Worm (Caenorhabditis elegans): ENCODE results near the gene chil-19.
A peak's percentile ranks its signal among the peaks of the same experiment; 100 is the strongest.

The chil-19 gene

ce11 chrII:9454304-9454703 is at the start of gene chil-19:
chil-19 (minus strand) TSS chrII:9454404.
- TF ChIP-seq nhr-10 (tag; optimal IDR thresholded peaks at IDR 0.05) (no peak), zag-1 (tag; optimal IDR thresholded peaks at IDR 0.05) (no peak), ceh-16 (tag; optimal IDR thresholded peaks at IDR 0.05) (no peak)

- TF ChIP-seq nhr-11 (tag; optimal IDR thresholded peaks at IDR 0.05), result no peak
- no peak for TF ChIP-seq nhr-129 (tag; optimal IDR thresholded peaks at IDR 0.05)
- peak; percentile 72 for TF ChIP-seq F13H6.1 (tag; optimal IDR thresholded peaks at IDR 0.05)
- TF ChIP-seq sma-3 (GFP tag; optimal IDR thresholded peaks at IDR 0.05), result peak; percentile 8
- peak; percentile 78 for TF ChIP-seq sma-9 (GFP tag; optimal IDR thresholded peaks at IDR 0.05)
- no peak for TF ChIP-seq sma-9 (tag; optimal IDR thresholded peaks at IDR 0.05)
- peak; percentile 63 for TF ChIP-seq crh-2 (tag; optimal IDR thresholded peaks at IDR 0.05)
- peak; percentile 46 for TF ChIP-seq gmeb-1 (tag; optimal IDR thresholded peaks at IDR 0.05)
Measured at ce11 chrII:9501955-9502354, 47.8 kb upstream of the chil-19 start.

DNA sequence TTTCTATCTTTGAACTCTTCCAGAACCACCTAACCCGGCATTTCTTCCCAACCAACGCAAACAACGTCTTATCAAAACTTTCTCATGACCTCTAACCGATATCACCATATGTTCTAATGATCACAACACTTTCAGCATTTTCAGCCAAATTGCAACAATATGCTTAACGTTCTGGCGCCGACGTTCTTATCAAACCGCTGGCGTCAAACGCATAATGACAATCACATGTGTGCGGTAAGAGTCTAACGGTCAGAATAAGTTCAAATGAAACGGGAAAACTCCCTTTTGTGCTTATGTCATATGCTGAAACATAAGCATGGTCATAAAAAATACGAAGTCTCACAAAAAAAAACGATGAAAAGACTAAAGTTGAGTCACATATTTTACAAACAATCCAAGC is 46.7 kb upstream of the chil-19 start:
- TF ChIP-seq nhr-129 (tag; optimal IDR thresholded peaks at IDR 0.05), result peak; percentile 7
- TF ChIP-seq gmeb-1 (tag; optimal IDR thresholded peaks at IDR 0.05), result peak; percentile 46
- peak; percentile 78 for TF ChIP-seq F13H6.1 (tag; optimal IDR thresholded peaks at IDR 0.05)
- TF ChIP-seq nhr-23 (tag; optimal IDR thresholded peaks at IDR 0.05), result no peak
- peak; percentile 66 for TF ChIP-seq crh-2 (tag; optimal IDR thresholded peaks at IDR 0.05)
- no peak for TF ChIP-seq nhr-25 (tag; optimal IDR thresholded peaks at IDR 0.05)
- peak; percentile 78 for TF ChIP-seq fos-1 (tag; optimal IDR thresholded peaks at IDR 0.05)
- TF ChIP-seq mdl-1 (tag; optimal IDR thresholded peaks at IDR 0.05), result peak in 1 of 2 experiments; percentile 63
- peak; percentile 49 for TF ChIP-seq sma-3 (GFP tag; optimal IDR thresholded peaks at IDR 0.05)
- peak; percentile 92 for TF ChIP-seq sma-9 (GFP tag; optimal IDR thresholded peaks at IDR 0.05)
- TF ChIP-seq sma-9 (tag; optimal IDR thresholded peaks at IDR 0.05), result no peak

- TF ChIP-seq fos-1 (tag; optimal IDR thresholded peaks at IDR 0.05), result peak; percentile 38
- no peak for TF ChIP-seq nhr-129 (tag; optimal IDR thresholded peaks at IDR 0.05)
- TF ChIP-seq nhr-10 (tag; optimal IDR thresholded peaks at IDR 0.05), result no peak
- TF ChIP-seq nhr-12 (tag; optimal IDR thresholded peaks at IDR 0.05), result no peak
- no peak for TF ChIP-seq ztf-11 (tag; optimal IDR thresholded peaks at IDR 0.05)
- TF ChIP-seq lin-11 (tag; optimal IDR thresholded peaks at IDR 0.05), result no peak
- peak; percentile 13 for TF ChIP-seq sma-9 (GFP tag; optimal IDR thresholded peaks at IDR 0.05)
- no peak for TF ChIP-seq sma-9 (tag; optimal IDR thresholded peaks at IDR 0.05)
- TF ChIP-seq Y55F3AM.14 (GFP tag; optimal IDR thresholded peaks at IDR 0.05), result no peak
- no peak for TF ChIP-seq blmp-1 (tag; optimal IDR thresholded peaks at IDR 0.05; ENCODE audit: insufficient read depth)
- TF ChIP-seq gmeb-1 (tag; optimal IDR thresholded peaks at IDR 0.05), result peak; percentile 23
- TF ChIP-seq lin-39 (tag; optimal IDR thresholded peaks at IDR 0.05), result no peak
- no peak for TF ChIP-seq snpc-4 (tag; optimal IDR thresholded peaks at IDR 0.05)
- TF ChIP-seq mab-5 (tag; optimal IDR thresholded peaks at IDR 0.05), result no peak
Measured at ce11 chrII:9498589-9498988, 44.4 kb upstream of the chil-19 start.

DNA sequence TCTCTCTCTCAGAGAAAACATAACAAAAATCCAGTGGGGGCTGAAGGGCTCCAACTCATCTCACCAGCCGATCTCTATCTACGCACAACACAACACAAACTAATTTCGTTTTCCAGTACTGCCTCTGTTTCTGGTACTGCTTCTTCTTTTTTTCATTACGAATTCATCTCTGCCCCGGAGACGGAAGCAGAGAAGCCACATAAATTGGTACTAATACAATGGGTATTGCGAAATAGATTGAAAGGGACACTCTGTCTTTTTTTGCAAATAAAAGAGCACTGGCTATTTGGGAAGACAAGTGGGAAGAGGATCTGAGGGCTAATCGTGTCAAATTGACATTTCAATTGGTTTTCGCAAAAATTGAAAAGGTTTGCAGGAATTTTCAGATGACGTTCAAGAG is 43.1 kb upstream of the chil-19 start:
- no peak for TF ChIP-seq skn-1 (tag; optimal IDR thresholded peaks at IDR 0.05)
- TF ChIP-seq sem-4 (tag; optimal IDR thresholded peaks at IDR 0.05), result peak; percentile 41
- peak; percentile 40 for TF ChIP-seq C34F6.9 (tag; optimal IDR thresholded peaks at IDR 0.05)
- peak; percentile 29 for TF ChIP-seq sma-9 (GFP tag; optimal IDR thresholded peaks at IDR 0.05)
- TF ChIP-seq sma-9 (tag; optimal IDR thresholded peaks at IDR 0.05), result no peak
- TF ChIP-seq unc-55 (GFP tag; optimal IDR thresholded peaks at IDR 0.05), result peak; percentile 67
- peak; percentile 25 for TF ChIP-seq nhr-129 (tag; optimal IDR thresholded peaks at IDR 0.05)
- peak; percentile 43 for TF ChIP-seq crh-2 (tag; optimal IDR thresholded peaks at IDR 0.05)
- no peak for TF ChIP-seq nhr-21 (tag; optimal IDR thresholded peaks at IDR 0.05)
- TF ChIP-seq ceh-82 (tag; optimal IDR thresholded peaks at IDR 0.05), result no peak
- TF ChIP-seq nhr-11 (tag; optimal IDR thresholded peaks at IDR 0.05), result no peak
- TF ChIP-seq lsy-2 (tag; optimal IDR thresholded peaks at IDR 0.05), result peak in 1 of 2 experiments; percentile 34
- no peak for TF ChIP-seq F13H6.1 (tag; optimal IDR thresholded peaks at IDR 0.05)
- peak; percentile 29 for TF ChIP-seq zag-1 (tag; optimal IDR thresholded peaks at IDR 0.05)

All from whole organism, L2 larva.